Worm (Caenorhabditis elegans) whole organism, L4 larva: Measurements from ENCODE around the gene lit-1.

Source experiments
- madf-9 ChIP-seq: fragments of 200-800 bp; sonication (Bioruptor generic); conservative IDR thresholded peaks from 2 replicates; pipeline ENCODE4 v1.3.6; 2022; ENCODE audit warnings: missing genetic modification reagents, missing genetic modification characterization, missing compliant biosample characterization
- nhr-10 ChIP-seq: fragments of 150-350 bp; optimal IDR thresholded peaks from 2 replicates; lab custom pipeline; 2014; ENCODE audit warnings: missing biosample characterization, missing genetic modification characterization
- nhr-237 ChIP-seq: sonication (generic microtip); optimal IDR thresholded peaks from 2 replicates; lab custom pipeline; 2017; ENCODE audit warnings: missing biosample characterization, missing genetic modification characterization

- TF ChIP-seq nhr-10 (tag; lab: Kevin White, UChicago) (no peak), madf-9 (GFP tag; lab: Robert Waterston, UW) (no peak), nhr-237 (tag; lab: Kevin White, UChicago) (no peak)
These were observed 9.2 kb upstream of the lit-1 start, which contains the start of gene cyn-2 for ce11 chrIII:13692555-13692954.
